1 fruit fly cellular context compared by ENCODE assay signal in the genomic region with DNA sequence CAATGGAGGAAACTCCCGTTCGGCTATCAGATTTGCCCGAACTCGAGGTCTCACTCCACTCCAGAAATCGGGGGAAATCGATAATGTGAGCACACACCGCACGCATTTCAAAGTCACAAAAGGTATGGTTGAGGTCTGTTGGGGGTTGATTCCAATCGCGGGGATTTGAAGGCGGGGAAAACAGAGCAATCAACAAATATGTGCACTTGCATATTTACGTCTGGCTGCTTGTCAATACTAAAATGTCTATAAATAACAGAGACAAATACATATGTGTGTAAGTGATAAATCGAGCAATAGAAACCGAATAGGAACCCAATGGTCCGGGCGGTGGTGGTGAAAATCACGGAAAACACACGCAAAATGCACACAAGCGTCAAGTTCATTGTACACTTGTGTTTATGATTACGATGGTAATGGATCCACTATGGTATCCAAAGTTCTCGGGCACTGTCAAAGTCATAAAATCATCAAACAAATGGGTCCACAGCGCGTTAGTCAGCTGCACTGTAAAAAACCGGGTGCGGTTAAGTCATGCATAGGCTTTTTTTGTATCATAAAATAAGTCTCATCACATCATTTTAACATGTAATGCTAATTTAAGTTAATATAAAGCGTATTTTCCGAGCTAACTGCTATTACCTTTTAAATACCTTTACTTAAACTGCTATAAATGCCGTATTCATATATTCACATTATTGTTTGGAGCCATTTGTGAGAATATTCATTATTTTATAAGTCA.
TF ChIP-seq lines count a peak whose summit lies in the region.

No protein-coding gene starts in this region.

TF ChIP-seq in whole organism, embryonic, 481 proteins besides CTCF, POLR2A, EP300 and RAD21 (continued from another document and continues in another):
- TF ChIP-seq wek (GFP tag; optimal IDR thresholded peaks at IDR 0.05; lab: Kevin White, UChicago) (peak; percentile 92), CG13123 (GFP tag; optimal IDR thresholded peaks at IDR 0.05; lab: Kevin White, UChicago) (peak; percentile 94), peb (GFP tag; IDR thresholded peaks at IDR 0.05; lab: Robert Waterston, UW) (peak; percentile 77), CG6813 (GFP tag; optimal IDR thresholded peaks at IDR 0.05; lab: Kevin White, UChicago) (peak; percentile 96), cas (GFP tag; IDR thresholded peaks at IDR 0.05; lab: Robert Waterston, UW) (peak; percentile 20; the same call in 1 of the 2 replicates), CG14710 (tag; optimal IDR thresholded peaks at IDR 0.05; lab: Kevin White, UChicago) (peak; percentile 95), B-H2 (GFP tag; optimal IDR thresholded peaks at IDR 0.05; lab: Kevin White, UChicago) (peak; percentile 3), gcm (GFP tag; optimal IDR thresholded peaks at IDR 0.05; lab: Kevin White, UChicago) (peak; percentile 84), CG17568 (GFP tag; optimal IDR thresholded peaks at IDR 0.05; lab: Kevin White, UChicago) (peak; percentile 87), zen2 (GFP tag; IDR thresholded peaks at IDR 0.05; lab: Robert Waterston, UW; ENCODE audit: partially characterized antibody) (no peak), Trl (optimal IDR thresholded peaks at IDR 0.05; lab: Kevin White, UChicago) (no peak), Trl (GFP tag; optimal IDR thresholded peaks at IDR 0.05; lab: Kevin White, UChicago) (peak; percentile 94), ftz-f1 (GFP tag; optimal IDR thresholded peaks at IDR 0.05; lab: Kevin White, UChicago) (no peak), Mad (GFP tag; optimal IDR thresholded peaks at IDR 0.05; lab: Kevin White, UChicago) (peak; percentile 78), Sin3A (optimal IDR thresholded peaks at IDR 0.05; lab: Kevin White, UChicago) (no peak), Kr (GFP tag; optimal IDR thresholded peaks at IDR 0.05; lab: Kevin White, UChicago) (peak; percentile 97), E2f1 (GFP tag; IDR thresholded peaks at IDR 0.05; lab: Robert Waterston, UW) (peak; percentile 65; the same call in 1 of the 2 replicates), CG4730 (GFP tag; IDR thresholded peaks at IDR 0.05; lab: Robert Waterston, UW) (peak; percentile 61; the same call in 1 of the 2 replicates), Dip2 (GFP tag; IDR thresholded peaks at IDR 0.05; lab: Robert Waterston, UW) (no peak), Hmx (GFP tag; optimal IDR thresholded peaks at IDR 0.05; lab: Kevin White, UChicago) (no peak), kay (GFP tag; optimal IDR thresholded peaks at IDR 0.05; lab: Kevin White, UChicago) (peak; percentile 86), crc (GFP tag; optimal IDR thresholded peaks at IDR 0.05; lab: Kevin White, UChicago) (peak; percentile 54), tx (GFP tag; optimal IDR thresholded peaks at IDR 0.05; lab: Kevin White, UChicago) (peak; percentile 64), zfh1 (GFP tag; IDR thresholded peaks at IDR 0.05; lab: Robert Waterston, UW) (peak; percentile 95), inv (GFP tag; IDR thresholded peaks at IDR 0.05; lab: Robert Waterston, UW; ENCODE audit: partially characterized antibody) (no peak), HLHmδ (GFP tag; optimal IDR thresholded peaks at IDR 0.05; lab: Kevin White, UChicago) (peak; percentile 94), Nf-YC (tag; optimal IDR thresholded peaks at IDR 0.05; lab: Kevin White, UChicago) (peak; percentile 3), Mes4 (GFP tag; optimal IDR thresholded peaks at IDR 0.05; lab: Kevin White, UChicago) (peak; percentile 95), CG17359 (tag; optimal IDR thresholded peaks at IDR 0.05; lab: Kevin White, UChicago) (peak; percentile 90), nom (GFP tag; optimal IDR thresholded peaks at IDR 0.05; lab: Kevin White, UChicago) (no peak), Ets65A (GFP tag; lab: Kevin White, UChicago) (peak; percentile 91), Dad (GFP tag; optimal IDR thresholded peaks at IDR 0.05; lab: Kevin White, UChicago) (peak; percentile 84), CG10462 (GFP tag; optimal IDR thresholded peaks at IDR 0.05; lab: Kevin White, UChicago) (peak; percentile 86), Optix (GFP tag; IDR thresholded peaks at IDR 0.05; lab: Robert Waterston, UW) (peak; percentile 78), CG1647 (GFP tag; optimal IDR thresholded peaks at IDR 0.05; lab: Kevin White, UChicago) (peak; percentile 86), tll (GFP tag; optimal IDR thresholded peaks at IDR 0.05; lab: Kevin White, UChicago) (peak in 1 of 2 experiments; percentile 50), CG33213 (GFP tag; optimal IDR thresholded peaks at IDR 0.05; lab: Kevin White, UChicago) (peak; percentile 94), CG14014 (GFP tag; IDR thresholded peaks at IDR 0.05; lab: Robert Waterston, UW) (peak; percentile 78; the same call in 1 of the 2 replicates), CG13296 (GFP tag; optimal IDR thresholded peaks at IDR 0.05; lab: Kevin White, UChicago) (peak; percentile 77), ttk (GFP tag; IDR thresholded peaks at IDR 0.05; lab: Robert Waterston, UW) (peak; percentile 68), amos (GFP tag; IDR thresholded peaks at IDR 0.05; lab: Robert Waterston, UW; ENCODE audit: partially characterized antibody) (no peak), CG10431 (GFP tag; optimal IDR thresholded peaks at IDR 0.05; lab: Kevin White, UChicago) (peak; percentile 72), Drgx (GFP tag; IDR thresholded peaks at IDR 0.05; lab: Robert Waterston, UW) (peak; percentile 48), Asciz (GFP tag; optimal IDR thresholded peaks at IDR 0.05; lab: Kevin White, UChicago) (peak; percentile 93), oc (tag; optimal IDR thresholded peaks at IDR 0.05; lab: Kevin White, UChicago) (peak; percentile 85), ems (GFP tag; optimal IDR thresholded peaks at IDR 0.05; lab: Kevin White, UChicago) (peak; percentile 34), CG11696 (GFP tag; IDR thresholded peaks at IDR 0.05; lab: Robert Waterston, UW) (peak; percentile 84), MTF-1 (GFP tag; optimal IDR thresholded peaks at IDR 0.05; lab: Kevin White, UChicago; ENCODE audit: borderline replicate concordance) (peak; percentile 92), sens-2 (GFP tag; IDR thresholded peaks at IDR 0.05; lab: Robert Waterston, UW) (peak; percentile 58; the same call in 1 of the 2 replicates), YL-1 (GFP tag; optimal IDR thresholded peaks at IDR 0.05; lab: Kevin White, UChicago) (peak; percentile 95), CG17361 (GFP tag; IDR thresholded peaks at IDR 0.05; lab: Robert Waterston, UW) (peak; percentile 87), tio (GFP tag; optimal IDR thresholded peaks at IDR 0.05; lab: Kevin White, UChicago) (peak; percentile 79), Fer2 (tag; optimal IDR thresholded peaks at IDR 0.05; lab: Kevin White, UChicago) (peak; percentile 62), Gug (GFP tag; IDR thresholded peaks at IDR 0.05; lab: Robert Waterston, UW) (no peak; the same call in 2 of the 4 replicates), CG14667 (GFP tag; IDR thresholded peaks at IDR 0.05; lab: Robert Waterston, UW) (peak; percentile 25; the same call in 1 of the 2 replicates), eve (GFP tag; optimal IDR thresholded peaks at IDR 0.05; lab: Kevin White, UChicago) (peak in 1 of 2 experiments; percentile 89), wdn (GFP tag; IDR thresholded peaks at IDR 0.05; lab: Robert Waterston, UW) (peak; percentile 15; the same call in 1 of the 2 replicates), gce (GFP tag; IDR thresholded peaks at IDR 0.05; lab: Robert Waterston, UW) (peak; percentile 92), CG13424 (tag; optimal IDR thresholded peaks at IDR 0.05; lab: Kevin White, UChicago) (peak; percentile 82), Oaz (GFP tag; IDR thresholded peaks at IDR 0.05; lab: Robert Waterston, UW) (no peak), CG7963 (GFP tag; IDR thresholded peaks at IDR 0.05; lab: Robert Waterston, UW; ENCODE audit: partially characterized antibody) (no peak), CG5180 (GFP tag; optimal IDR thresholded peaks at IDR 0.05; lab: Kevin White, UChicago) (peak; percentile 74), shn (GFP tag; optimal IDR thresholded peaks at IDR 0.05; lab: Kevin White, UChicago) (peak; percentile 89), Doc3 (GFP tag; IDR thresholded peaks at IDR 0.05; lab: Robert Waterston, UW; ENCODE audit: partially characterized antibody) (no peak), bowl (GFP tag; IDR thresholded peaks at IDR 0.05; lab: Robert Waterston, UW) (0 out of 2 replicates have a peak, but pooled peaks have one; percentile 32), CG10565 (GFP tag; optimal IDR thresholded peaks at IDR 0.05; lab: Kevin White, UChicago) (peak; percentile 25), dati (GFP tag; IDR thresholded peaks at IDR 0.05; lab: Robert Waterston, UW) (peak; percentile 84), pum (GFP tag; optimal IDR thresholded peaks at IDR 0.05; lab: Kevin White, UChicago) (peak; percentile 82), CG8388 (GFP tag; optimal IDR thresholded peaks at IDR 0.05; lab: Kevin White, UChicago) (peak; percentile 57), CG14860 (GFP tag; IDR thresholded peaks at IDR 0.05; lab: Robert Waterston, UW; ENCODE audit: partially characterized antibody) (no peak), PHDP (tag; optimal IDR thresholded peaks at IDR 0.05; lab: Kevin White, UChicago) (peak; percentile 83), CG8765 (GFP tag; IDR thresholded peaks at IDR 0.05; lab: Robert Waterston, UW) (no peak), CG32767 (GFP tag; IDR thresholded peaks at IDR 0.05; lab: Robert Waterston, UW) (peak; percentile 72), Antp (GFP tag; optimal IDR thresholded peaks at IDR 0.05; lab: Kevin White, UChicago) (peak; percentile 74), Doc2 (GFP tag; IDR thresholded peaks at IDR 0.05; lab: Robert Waterston, UW) (0 out of 2 replicates have a peak, but pooled peaks have one; percentile 52), otp (GFP tag; IDR thresholded peaks at IDR 0.05; lab: Robert Waterston, UW) (peak; percentile 95), Taf1 (GFP tag; IDR thresholded peaks at IDR 0.05; lab: Robert Waterston, UW) (no peak), CG15696 (tag; optimal IDR thresholded peaks at IDR 0.05; lab: Kevin White, UChicago) (peak; percentile 99), NC2β (GFP tag; optimal IDR thresholded peaks at IDR 0.05; lab: Kevin White, UChicago) (peak; percentile 95), Ets97D (GFP tag; optimal IDR thresholded peaks at IDR 0.05; lab: Kevin White, UChicago) (peak; percentile 54), ATbp (GFP tag; optimal IDR thresholded peaks at IDR 0.05; lab: Kevin White, UChicago) (peak; percentile 98), esg (GFP tag; conservative IDR thresholded peaks at IDR 0.05; lab: Robert Waterston, UW) (no peak), CG1602 (GFP tag; optimal IDR thresholded peaks at IDR 0.05; lab: Kevin White, UChicago) (peak; percentile 88), wor (GFP tag; IDR thresholded peaks at IDR 0.05; lab: Robert Waterston, UW) (no peak), CG31388 (GFP tag; optimal IDR thresholded peaks at IDR 0.05; lab: Kevin White, UChicago) (peak; percentile 37), slou (GFP tag; optimal IDR thresholded peaks at IDR 0.05; lab: Kevin White, UChicago) (peak; percentile 68), ken (GFP tag; IDR thresholded peaks at IDR 0.05; lab: Robert Waterston, UW) (peak; percentile 75), repo (GFP tag; optimal IDR thresholded peaks at IDR 0.05; lab: Kevin White, UChicago) (peak; percentile 90), eyg (GFP tag; optimal IDR thresholded peaks at IDR 0.05; lab: Kevin White, UChicago) (peak; percentile 78), Ptx1 (GFP tag; IDR thresholded peaks at IDR 0.05; lab: Robert Waterston, UW) (0 out of 2 replicates have a peak, but pooled peaks have one; percentile 51), CG11085 (GFP tag; IDR thresholded peaks at IDR 0.05; lab: Robert Waterston, UW) (no peak), CG10274 (GFP tag; optimal IDR thresholded peaks at IDR 0.05; lab: Kevin White, UChicago) (peak; percentile 69), CG14050 (GFP tag; IDR thresholded peaks at IDR 0.05; lab: Robert Waterston, UW) (peak; percentile 51), vvl (GFP tag; IDR thresholded peaks at IDR 0.05; lab: Robert Waterston, UW) (peak; percentile 86), fd64A (GFP tag; optimal IDR thresholded peaks at IDR 0.05; lab: Kevin White, UChicago) (peak; percentile 98), nerfin-1 (tag; optimal IDR thresholded peaks at IDR 0.05; lab: Kevin White, UChicago) (peak; percentile 91), CG9727 (GFP tag; optimal IDR thresholded peaks at IDR 0.05; lab: Kevin White, UChicago) (peak; percentile 96), hb (GFP tag; IDR thresholded peaks at IDR 0.05; lab: Robert Waterston, UW; ENCODE audit: partially characterized antibody) (no peak), CG6689 (GFP tag; IDR thresholded peaks at IDR 0.05; lab: Robert Waterston, UW) (peak; percentile 62), odd (GFP tag; optimal IDR thresholded peaks at IDR 0.05; lab: Kevin White, UChicago) (peak; percentile 90), slbo (GFP tag; IDR thresholded peaks at IDR 0.05; lab: Robert Waterston, UW) (peak; percentile 9; the same call in 1 of the 2 replicates), stwl (tag; optimal IDR thresholded peaks at IDR 0.05; lab: Kevin White, UChicago) (peak; percentile 68), CG31365 (tag; optimal IDR thresholded peaks at IDR 0.05; lab: Kevin White, UChicago) (peak; percentile 75), CG3847 (GFP tag; IDR thresholded peaks at IDR 0.05; lab: Robert Waterston, UW) (peak; percentile 42), so (GFP tag; IDR thresholded peaks at IDR 0.05; lab: Robert Waterston, UW) (peak; percentile 88), ap (GFP tag; IDR thresholded peaks at IDR 0.05; lab: Robert Waterston, UW) (peak; percentile 52; the same call in 1 of the 2 replicates), cad (GFP tag; optimal IDR thresholded peaks at IDR 0.05; lab: Kevin White, UChicago) (no peak), Scr (GFP tag; IDR thresholded peaks at IDR 0.05; lab: Robert Waterston, UW; ENCODE audit: partially characterized antibody) (no peak), CG10321 (GFP tag; IDR thresholded peaks at IDR 0.05; lab: Robert Waterston, UW) (0 out of 2 replicates have a peak, but pooled peaks have one; percentile 57), chm (GFP tag; IDR thresholded peaks at IDR 0.05; lab: Robert Waterston, UW) (peak; percentile 92; the same call in 1 of the 2 replicates), CG17802 (tag; optimal IDR thresholded peaks at IDR 0.05; lab: Kevin White, UChicago) (peak; percentile 77), onecut (GFP tag; IDR thresholded peaks at IDR 0.05; lab: Robert Waterston, UW) (peak; percentile 97), MESR4 (GFP tag; optimal IDR thresholded peaks at IDR 0.05; lab: Kevin White, UChicago) (peak; percentile 37), CG5245 (GFP tag; optimal IDR thresholded peaks at IDR 0.05; lab: Kevin White, UChicago) (peak; percentile 84), Chrac-16 (GFP tag; optimal IDR thresholded peaks at IDR 0.05; lab: Kevin White, UChicago) (peak; percentile 26), ham (GFP tag; IDR thresholded peaks at IDR 0.05; lab: Robert Waterston, UW) (no peak), toy (GFP tag; IDR thresholded peaks at IDR 0.05; lab: Robert Waterston, UW) (no peak), CG5953 (GFP tag; IDR thresholded peaks at IDR 0.05; lab: Robert Waterston, UW) (peak; percentile 78), E2f2 (GFP tag; IDR thresholded peaks at IDR 0.05; lab: Robert Waterston, UW) (peak; percentile 62; the same call in 1 of the 2 replicates)
